Fruit fly (Drosophila melanogaster): ENCODE measurements around the gene Fpgs2.

Gene Fpgs2

dm6 chr2L:3880048-3880447 is 34.0 kb downstream of the Fpgs2 start (continued):
- TF ChIP-seq Ets96B (tag; optimal IDR thresholded peaks at IDR 0.05) = peak; percentile 37
- no peak for TF ChIP-seq achi (GFP tag; optimal IDR thresholded peaks at IDR 0.05)
- TF ChIP-seq acj6 (GFP tag; optimal IDR thresholded peaks at IDR 0.05) = no peak
- peak; percentile 30 for TF ChIP-seq CG32006 (GFP tag; optimal IDR thresholded peaks at IDR 0.05)
- peak; percentile 45 for TF ChIP-seq svp (GFP tag)
- TF ChIP-seq CG3919 (GFP tag; optimal IDR thresholded peaks at IDR 0.05) = no peak
- no peak for TF ChIP-seq CG34406 (GFP tag; optimal IDR thresholded peaks at IDR 0.05)
- no peak for TF ChIP-seq dsx (GFP tag; optimal IDR thresholded peaks at IDR 0.05; ENCODE audit: poor library complexity, severe bottlenecking)
- no peak for TF ChIP-seq ss (GFP tag; optimal IDR thresholded peaks at IDR 0.05)
- TF ChIP-seq fd85E (GFP tag; optimal IDR thresholded peaks at IDR 0.05) = no peak
- no peak for TF ChIP-seq CG11294 (GFP tag; IDR thresholded peaks at IDR 0.05)
- peak; percentile 50; the same call in 2 of the 3 replicates for TF ChIP-seq CG6163 (GFP tag; IDR thresholded peaks at IDR 0.05)
- TF ChIP-seq CG1621 (tag; optimal IDR thresholded peaks at IDR 0.05) = no peak
- no peak for TF ChIP-seq CG10631 (GFP tag; optimal IDR thresholded peaks at IDR 0.05)
- no peak for TF ChIP-seq CG4318 (GFP tag; optimal IDR thresholded peaks at IDR 0.05)
- TF ChIP-seq CG9139 (GFP tag; optimal IDR thresholded peaks at IDR 0.05) = no peak
- TF ChIP-seq eg (GFP tag; IDR thresholded peaks at IDR 0.05) = no peak
- no peak for TF ChIP-seq Hr4 (GFP tag; optimal IDR thresholded peaks at IDR 0.05)
- TF ChIP-seq CG11902 (GFP tag; optimal IDR thresholded peaks at IDR 0.05) = no peak
- TF ChIP-seq Smox (GFP tag; optimal IDR thresholded peaks at IDR 0.05) = no peak
- TF ChIP-seq Gug (GFP tag; IDR thresholded peaks at IDR 0.05) = no peak

- TF ChIP-seq CG10631 (GFP tag; optimal IDR thresholded peaks at IDR 0.05) (no peak), net (GFP tag; optimal IDR thresholded peaks at IDR 0.05) (no peak), Gug (GFP tag; IDR thresholded peaks at IDR 0.05) (no peak), CG32006 (GFP tag; optimal IDR thresholded peaks at IDR 0.05) (no peak), CG7368 (GFP tag; optimal IDR thresholded peaks at IDR 0.05) (no peak), CG6854 (GFP tag; optimal IDR thresholded peaks at IDR 0.05) (no peak), CG6808 (GFP tag; optimal IDR thresholded peaks at IDR 0.05) (no peak), dac (GFP tag; optimal IDR thresholded peaks at IDR 0.05) (no peak), Hr39 (GFP tag; optimal IDR thresholded peaks at IDR 0.05) (no peak), fkh (GFP tag; optimal IDR thresholded peaks at IDR 0.05) (no peak), Sox15 (GFP tag; optimal IDR thresholded peaks at IDR 0.05) (no peak), salr (GFP tag; optimal IDR thresholded peaks at IDR 0.05) (no peak)
Measured at dm6 chr2L:3877011-3877410, 37.1 kb downstream of the Fpgs2 start.

dm6 chr2L:3872283-3872682 is 41.8 kb downstream of the Fpgs2 start, which contains the start of gene CG31957:
Gene CG31957 (minus strand): TSS chr2L:3872458.
- TF ChIP-seq lz (GFP tag; optimal IDR thresholded peaks at IDR 0.05) (peak; percentile 66), cyc (GFP tag; optimal IDR thresholded peaks at IDR 0.05) (peak; percentile 24), acj6 (GFP tag; optimal IDR thresholded peaks at IDR 0.05) (no peak), CG31627 (GFP tag; optimal IDR thresholded peaks at IDR 0.05) (peak; percentile 60), CG9139 (GFP tag; optimal IDR thresholded peaks at IDR 0.05) (no peak), esn (GFP tag; optimal IDR thresholded peaks at IDR 0.05) (peak; percentile 69), CG6163 (GFP tag; IDR thresholded peaks at IDR 0.05) (peak; percentile 24; the same call in 2 of the 3 replicates), svp (GFP tag) (peak; percentile 86), CG15336 (GFP tag; IDR thresholded peaks at IDR 0.05) (no peak), eg (GFP tag; IDR thresholded peaks at IDR 0.05) (0 out of 3 replicates have a peak, but pooled peaks have one; percentile 10)

- no peak for TF ChIP-seq esn (GFP tag; optimal IDR thresholded peaks at IDR 0.05)
- no peak for TF ChIP-seq fkh (GFP tag; optimal IDR thresholded peaks at IDR 0.05)
- TF ChIP-seq svp (GFP tag) = peak; percentile 85
- TF ChIP-seq dac (GFP tag; optimal IDR thresholded peaks at IDR 0.05) = no peak
- no peak for TF ChIP-seq CG3919 (GFP tag; optimal IDR thresholded peaks at IDR 0.05)
- TF ChIP-seq CG10669 (GFP tag; optimal IDR thresholded peaks at IDR 0.05) = no peak
Measured at dm6 chr2L:3867474-3868082, 46.5 kb downstream of the Fpgs2 start, which contains the start of gene Cep97. Gene Cep97 (plus strand): TSS chr2L:3867697.

All from whole organism, prepupa.